Worm (Caenorhabditis elegans) whole organism, young adult: ENCODE measurements around the gene ZC196.4.

Source experiments
- B0019.2 ChIP-seq: fragments of 200-800 bp; sonication (Bioruptor generic); conservative IDR thresholded peaks from 2 replicates; pipeline ENCODE4 v1.3.6; 2022; ENCODE audit warnings: missing genetic modification reagents, missing genetic modification characterization, missing compliant biosample characterization
- B0261.1 ChIP-seq: sonication (generic microtip); optimal IDR thresholded peaks from 2 replicates; lab custom pipeline; 2016; ENCODE audit warnings: mild to moderate bottlenecking, missing genetic modification characterization, moderate library complexity, missing compliant biosample characterization
- F23B12.7 ChIP-seq: sonication (generic microtip); optimal IDR thresholded peaks from 2 replicates; lab custom pipeline; 2017; ENCODE audit warnings: missing genetic modification characterization, mild to moderate bottlenecking, missing compliant biosample characterization, antibody characterized with exemption, moderate library complexity; ENCODE audit not compliant: insufficient read depth
- F33H1.4 ChIP-seq: fragments of 200-800 bp; sonication (Bioruptor generic); IDR thresholded peaks from 2 replicates; pipeline ENCODE4 v1.3.6; 2022; ENCODE audit warnings: missing genetic modification reagents, missing genetic modification characterization, missing compliant biosample characterization
- F55B11.4 ChIP-seq: sonication (generic microtip); optimal IDR thresholded peaks from 2 replicates; lab custom pipeline; 2016; ENCODE audit warnings: missing compliant biosample characterization, missing genetic modification characterization, borderline replicate concordance; ENCODE audit not compliant: insufficient read depth
- Y53G8AR.9 ChIP-seq: fragments of 200-800 bp; sonication (Bioruptor generic); conservative IDR thresholded peaks from 2 replicates; pipeline ENCODE4 v1.3.6; 2022; ENCODE audit warnings: missing genetic modification reagents, missing genetic modification characterization, missing compliant biosample characterization
- Y67H2A.10 ChIP-seq: fragments of 200-800 bp; sonication (Bioruptor generic); conservative IDR thresholded peaks from 2 replicates; pipeline ENCODE4 v1.3.6; 2022; ENCODE audit warnings: missing genetic modification reagents, missing genetic modification characterization, missing compliant biosample characterization
- Y95B8A.8 ChIP-seq: fragments of 200-800 bp; sonication (Bioruptor generic); IDR thresholded peaks from 2 replicates; pipeline ENCODE4 v1.3.6; 2022; ENCODE audit warnings: missing genetic modification reagents, missing genetic modification characterization, missing compliant biosample characterization
- akir-1 ChIP-seq: fragments of 200-800 bp; sonication (Bioruptor generic); optimal IDR thresholded peaks from 2 replicates; lab custom pipeline; 2018; ENCODE audit warnings: mild to moderate bottlenecking, missing genetic modification characterization, moderate library complexity, missing compliant biosample characterization
- ama-1 ChIP-seq, 3 experiments: fragments of 150-350 bp in 1 of 3; sonication (generic microtip) in 2 of 3; optimal IDR thresholded peaks; 2 replicates each; lab custom pipeline; 2014 to 2018; ENCODE audit warnings: missing biosample characterization in 2 of 3, missing genetic modification characterization in 2 of 3, missing genetic modification reagents in 2 of 3
- attf-3 ChIP-seq: fragments of 200-800 bp; sonication (Bioruptor generic); conservative IDR thresholded peaks from 2 replicates; pipeline ENCODE4 v1.3.6; 2022; ENCODE audit warnings: missing genetic modification reagents, missing genetic modification characterization, missing compliant biosample characterization
- bed-2 ChIP-seq: fragments of 200-800 bp; sonication (Bioruptor generic); IDR thresholded peaks from 2 replicates; pipeline ENCODE4 v1.3.6; 2022; ENCODE audit warnings: missing genetic modification reagents, missing genetic modification characterization, missing compliant biosample characterization
- cebp-1 ChIP-seq, 2 experiments: fragments of 200-800 bp in 1 of 2; sonication (Bioruptor generic) in 1 of 2; sonication (generic microtip) in 1 of 2; IDR thresholded peaks in 1 of 2; optimal IDR thresholded peaks in 1 of 2; 2 replicates each; pipeline versions ENCODE4 v1.3.6 to Lab custom; 2017 to 2022; ENCODE audit warnings: missing compliant biosample characterization in 2 of 2, missing genetic modification characterization in 2 of 2, mild to moderate bottlenecking in 1 of 2, missing genetic modification reagents in 1 of 2, moderate library complexity in 1 of 2
- die-1 ChIP-seq: sonication (generic microtip); optimal IDR thresholded peaks from 2 replicates; lab custom pipeline; 2016; ENCODE audit warnings: missing genotype, mild to moderate bottlenecking, missing genetic modification characterization, missing compliant biosample characterization
- dox-1 ChIP-seq: fragments of 200-800 bp; sonication (Bioruptor generic); IDR thresholded peaks from 2 replicates; pipeline ENCODE4 v1.3.6; 2022; ENCODE audit warnings: missing genetic modification reagents, missing genetic modification characterization, missing compliant biosample characterization
- ets-4 ChIP-seq: fragments of 200-800 bp; sonication (Bioruptor generic); optimal IDR thresholded peaks from 2 replicates; lab custom pipeline; 2018; ENCODE audit warnings: mild to moderate bottlenecking, missing genetic modification characterization, missing compliant biosample characterization
- fkh-3 ChIP-seq: sonication (generic microtip); optimal IDR thresholded peaks from 2 replicates; lab custom pipeline; 2016; ENCODE audit warnings: mild to moderate bottlenecking, missing genetic modification characterization, missing compliant biosample characterization
- him-1 ChIP-seq: sonication (generic microtip); optimal IDR thresholded peaks from 2 replicates; lab custom pipeline; 2016; ENCODE audit warnings: missing genotype, missing genetic modification reagents, missing genetic modification characterization, missing compliant biosample characterization
- hmg-1.2 ChIP-seq: fragments of 200-800 bp; sonication (Bioruptor generic); IDR thresholded peaks from 2 replicates; pipeline ENCODE4 v1.3.6; 2022; ENCODE audit warnings: missing genetic modification reagents, missing genetic modification characterization, missing compliant biosample characterization
- lin-26 ChIP-seq: fragments of 200-800 bp; sonication (Bioruptor generic); IDR thresholded peaks from 2 replicates; pipeline ENCODE4 v1.3.6; 2022; ENCODE audit warnings: missing genetic modification reagents, missing genetic modification characterization, missing compliant biosample characterization
- madf-3 ChIP-seq: fragments of 200-800 bp; sonication (Bioruptor generic); IDR thresholded peaks from 2 replicates; pipeline ENCODE4 v1.3.6; 2022; ENCODE audit warnings: missing genetic modification reagents, missing genetic modification characterization, missing compliant biosample characterization
- nfya-1 ChIP-seq: sonication (generic microtip); optimal IDR thresholded peaks from 2 replicates; lab custom pipeline; 2017; ENCODE audit warnings: antibody characterized with exemption, missing compliant biosample characterization, missing genetic modification characterization, borderline replicate concordance; ENCODE audit not compliant: insufficient read depth
- nfya-2 ChIP-seq: fragments of 200-800 bp; sonication (Bioruptor generic); IDR thresholded peaks from 2 replicates; pipeline ENCODE4 v1.3.6; 2022; ENCODE audit warnings: missing genetic modification reagents, missing genetic modification characterization, missing compliant biosample characterization
- nhr-120 ChIP-seq: fragments of 200-800 bp; sonication (Bioruptor generic); IDR thresholded peaks from 2 replicates; pipeline ENCODE4 v1.3.6; 2022; ENCODE audit warnings: missing genetic modification characterization, missing compliant biosample characterization
- nhr-80 ChIP-seq: sonication (generic microtip); optimal IDR thresholded peaks from 2 replicates; lab custom pipeline; 2016; ENCODE audit warnings: missing genetic modification characterization, missing compliant biosample characterization
- rec-8 ChIP-seq, 2 experiments: sonication (generic microtip); optimal IDR thresholded peaks; 2 replicates each; lab custom pipeline; 2016; ENCODE audit warnings: mild to moderate bottlenecking in 2 of 2, missing genetic modification characterization in 2 of 2, missing genetic modification reagents in 2 of 2, missing genotype in 2 of 2, missing biosample characterization in 1 of 2, missing compliant biosample characterization in 1 of 2, moderate library complexity in 1 of 2
- sdz-38 ChIP-seq: sonication (generic microtip); optimal IDR thresholded peaks from 2 replicates; lab custom pipeline; 2016; ENCODE audit warnings: missing genotype, missing genetic modification characterization, missing compliant biosample characterization
- snpc-1.3 ChIP-seq: sonication (generic microtip); optimal IDR thresholded peaks from 2 replicates; lab custom pipeline; 2017; ENCODE audit warnings: missing genetic modification characterization, mild to moderate bottlenecking, missing compliant biosample characterization, antibody characterized with exemption, moderate library complexity, missing genotype, missing genetic modification reagents; ENCODE audit not compliant: insufficient read depth
- snpc-3.4 ChIP-seq: sonication (generic microtip); optimal IDR thresholded peaks from 2 replicates; lab custom pipeline; 2017; ENCODE audit warnings: missing genetic modification characterization, mild to moderate bottlenecking, missing compliant biosample characterization, antibody characterized with exemption, moderate library complexity, missing genotype, missing genetic modification reagents
- somi-1 ChIP-seq: fragments of 200-800 bp; sonication (Bioruptor generic); optimal IDR thresholded peaks from 2 replicates; lab custom pipeline; 2018; ENCODE audit warnings: mild to moderate bottlenecking, missing genetic modification characterization, missing compliant biosample characterization
- unc-130 ChIP-seq: sonication (generic microtip); optimal IDR thresholded peaks from 2 replicates; lab custom pipeline; 2016; ENCODE audit warnings: missing genetic modification reagents, missing genetic modification characterization, missing compliant biosample characterization
- zim-3 ChIP-seq: sonication (generic microtip); optimal IDR thresholded peaks from 2 replicates; lab custom pipeline; 2017; ENCODE audit warnings: mild to moderate bottlenecking, missing genetic modification characterization, moderate library complexity, missing compliant biosample characterization
- ztf-3 ChIP-seq: fragments of 200-800 bp; sonication (Bioruptor generic); optimal IDR thresholded peaks from 2 replicates; lab custom pipeline; 2018; ENCODE audit warnings: mild to moderate bottlenecking, missing genetic modification characterization, missing compliant biosample characterization

Gene ZC196.4

ce11 chrV:8754670-8755069, 21.8 kb downstream of the ZC196.4 start, which contains the start of gene B0507.4:
Gene B0507.4, plus strand, starts transcription at chrV:8754970.
- TF ChIP-seq B0261.1 (tag; lab: Kevin White, UChicago), result no peak
- TF ChIP-seq zim-3, result no peak
- no peak for TF ChIP-seq attf-3 (GFP tag; lab: Robert Waterston, UW)
- no peak for TF ChIP-seq nhr-80

- TF ChIP-seq F55B11.4 (tag; lab: Kevin White, UChicago), result no peak
- TF ChIP-seq madf-3 (GFP tag; lab: Robert Waterston, UW), result no peak
- no peak for TF ChIP-seq nfya-1 (tag; lab: Kevin White, UChicago)
- no peak for TF ChIP-seq die-1 (tag; lab: Kevin White, UChicago)
- TF ChIP-seq F23B12.7 (tag; lab: Kevin White, UChicago), result no peak
- TF ChIP-seq hmg-1.2, result no peak
- no peak for TF ChIP-seq nfya-2
- TF ChIP-seq rec-8 (tag; optimal IDR thresholded peaks at IDR 0.05; lab: Kevin White, UChicago), result no peak
- TF ChIP-seq cebp-1 (GFP tag; IDR thresholded peaks at IDR 0.05; lab: Robert Waterston, UW), result no peak
- no peak for TF ChIP-seq cebp-1 (tag; optimal IDR thresholded peaks at IDR 0.05; lab: Kevin White, UChicago)
- TF ChIP-seq akir-1 (GFP tag; lab: Kevin White, UChicago), result no peak
- no peak for TF ChIP-seq somi-1 (GFP tag; lab: Kevin White, UChicago)
- no peak for TF ChIP-seq nhr-80
- no peak for TF ChIP-seq attf-3 (GFP tag; lab: Robert Waterston, UW)
Measured at ce11 chrV:8758618-8759017, 25.7 kb downstream of the ZC196.4 start, which contains the start of gene B0507.7. Gene B0507.7, minus strand, starts transcription at chrV:8758718.

- TF ChIP-seq Y95B8A.8 (GFP tag; lab: Robert Waterston, UW) (no peak), ama-1 (optimal IDR thresholded peaks at IDR 0.05; lab: Kevin White, UChicago) (no peak), ama-1 (GFP tag; optimal IDR thresholded peaks at IDR 0.05; lab: Kevin White, UChicago) (no peak), sdz-38 (tag; lab: Kevin White, UChicago) (no peak), ets-4 (GFP tag; lab: Kevin White, UChicago) (no peak), nhr-80 (no peak), Y53G8AR.9 (no peak), bed-2 (GFP tag; lab: Robert Waterston, UW) (no peak)
Measured at ce11 chrV:8760416-8760815, 27.5 kb downstream of the ZC196.4 start, which contains the start of gene ddn-1. Gene ddn-1, minus strand, starts transcription at chrV:8760516.

ce11 chrV:8762861-8763260, 30.0 kb downstream of the ZC196.4 start, which contains the start of gene B0507.8:
Gene B0507.8, minus strand, starts transcription at chrV:8762961.
- TF ChIP-seq him-1 (no peak), nhr-120 (GFP tag; lab: Robert Waterston, UW) (no peak), fkh-3 (tag; lab: Kevin White, UChicago) (no peak), snpc-3.4 (tag; lab: Kevin White, UChicago) (no peak), Y67H2A.10 (GFP tag; lab: Robert Waterston, UW) (no peak), ztf-3 (no peak), Y95B8A.8 (GFP tag; lab: Robert Waterston, UW) (no peak), F33H1.4 (GFP tag; lab: Robert Waterston, UW) (no peak), lin-26 (no peak), B0019.2 (GFP tag; lab: Robert Waterston, UW) (no peak), dox-1 (no peak), unc-130 (no peak), snpc-1.3 (tag; lab: Kevin White, UChicago) (no peak)
